Fruit fly (Drosophila melanogaster): ENCODE measurements around the gene CG4829.
A peak's percentile ranks its signal among the peaks of the same experiment; 100 is the strongest.

The CG4829 gene

dm6 chrX:16829439-16830028, 18.0 kb downstream of the CG4829 start (continued):
- no peak for TF ChIP-seq CG4707 (GFP tag; optimal IDR thresholded peaks at IDR 0.05)
- no peak for TF ChIP-seq CG12942 (GFP tag; optimal IDR thresholded peaks at IDR 0.05)
- no peak for TF ChIP-seq CG3726 (GFP tag; IDR thresholded peaks at IDR 0.05)
- TF ChIP-seq trem (tag; optimal IDR thresholded peaks at IDR 0.05): no peak
- peak; percentile 4 for TF ChIP-seq CG7556 (GFP tag; optimal IDR thresholded peaks at IDR 0.05)
- TF ChIP-seq CG18619 (GFP tag; optimal IDR thresholded peaks at IDR 0.05): no peak
- no peak for TF ChIP-seq CG12744 (GFP tag; optimal IDR thresholded peaks at IDR 0.05)
- TF ChIP-seq Hmx (GFP tag; optimal IDR thresholded peaks at IDR 0.05): no peak
- no peak for TF ChIP-seq cas (GFP tag; IDR thresholded peaks at IDR 0.05)
- no peak for TF ChIP-seq Mes4 (GFP tag; optimal IDR thresholded peaks at IDR 0.05)
- TF ChIP-seq tll (GFP tag; optimal IDR thresholded peaks at IDR 0.05): no peak
- TF ChIP-seq CG6813 (GFP tag; optimal IDR thresholded peaks at IDR 0.05): no peak
- TF ChIP-seq B-H1 (GFP tag; IDR thresholded peaks at IDR 0.05): no peak
- no peak for TF ChIP-seq CG14965 (GFP tag; optimal IDR thresholded peaks at IDR 0.05; ENCODE audit: borderline replicate concordance)
- TF ChIP-seq Dref (GFP tag; IDR thresholded peaks at IDR 0.05): no peak
- TF ChIP-seq HmgZ (tag; optimal IDR thresholded peaks at IDR 0.05): no peak
- TF ChIP-seq otp (GFP tag; IDR thresholded peaks at IDR 0.05): no peak
- no peak for TF ChIP-seq E2f1 (GFP tag; IDR thresholded peaks at IDR 0.05)
- no peak for TF ChIP-seq CG10979 (tag; optimal IDR thresholded peaks at IDR 0.05)
- TF ChIP-seq CG8359 (GFP tag; optimal IDR thresholded peaks at IDR 0.05; ENCODE audit: borderline replicate concordance): no peak
- no peak for TF ChIP-seq insv (GFP tag; optimal IDR thresholded peaks at IDR 0.05)
- TF ChIP-seq cato (GFP tag; optimal IDR thresholded peaks at IDR 0.05; ENCODE audit: borderline replicate concordance): no peak
- no peak for TF ChIP-seq CG14050 (GFP tag; IDR thresholded peaks at IDR 0.05)
- TF ChIP-seq Kr (GFP tag; optimal IDR thresholded peaks at IDR 0.05): no peak
- no peak for TF ChIP-seq CG2199 (GFP tag; IDR thresholded peaks at IDR 0.05)
- peak; percentile 18 for TF ChIP-seq CG7839 (tag; optimal IDR thresholded peaks at IDR 0.05)
- TF ChIP-seq gfzf (GFP tag; optimal IDR thresholded peaks at IDR 0.05): no peak
- no peak for TF ChIP-seq tap (tag; optimal IDR thresholded peaks at IDR 0.05)
- no peak for TF ChIP-seq Rx (GFP tag; IDR thresholded peaks at IDR 0.05)
- no peak for TF ChIP-seq pnt (GFP tag; optimal IDR thresholded peaks at IDR 0.05)
- TF ChIP-seq tup (GFP tag; optimal IDR thresholded peaks at IDR 0.05): no peak
- TF ChIP-seq CG2889 (GFP tag; IDR thresholded peaks at IDR 0.05): no peak
- no peak for TF ChIP-seq CG8281 (tag; optimal IDR thresholded peaks at IDR 0.05)
- TF ChIP-seq CG6272 (GFP tag; IDR thresholded peaks at IDR 0.05): no peak
- no peak for TF ChIP-seq zf30C (GFP tag; optimal IDR thresholded peaks at IDR 0.05)
- TF ChIP-seq CG9437 (GFP tag; optimal IDR thresholded peaks at IDR 0.05): no peak
- TF ChIP-seq Dp (GFP tag; optimal IDR thresholded peaks at IDR 0.05): no peak
- TF ChIP-seq Drgx (GFP tag; IDR thresholded peaks at IDR 0.05): peak; percentile 13; the same call in 1 of the 2 replicates
- TF ChIP-seq dmrt99B (tag; optimal IDR thresholded peaks at IDR 0.05): peak; percentile 27
- no peak for TF ChIP-seq CG10209 (GFP tag; optimal IDR thresholded peaks at IDR 0.05)
- no peak for TF ChIP-seq Eip74EF (GFP tag; optimal IDR thresholded peaks at IDR 0.05)
- TF ChIP-seq onecut (GFP tag; IDR thresholded peaks at IDR 0.05): no peak
- TF ChIP-seq CG42726 (GFP tag; IDR thresholded peaks at IDR 0.05; ENCODE audit: partially characterized antibody): no peak
- TF ChIP-seq ac (GFP tag; optimal IDR thresholded peaks at IDR 0.05): no peak
- TF ChIP-seq exex (tag; optimal IDR thresholded peaks at IDR 0.05): no peak
- TF ChIP-seq CG1603 (tag; optimal IDR thresholded peaks at IDR 0.05): no peak
- TF ChIP-seq CG5245 (GFP tag; optimal IDR thresholded peaks at IDR 0.05): no peak
- no peak for TF ChIP-seq ERR (GFP tag; optimal IDR thresholded peaks at IDR 0.05)
- TF ChIP-seq BEAF-32 (GFP tag; optimal IDR thresholded peaks at IDR 0.05): no peak
- no peak for TF ChIP-seq CG12219 (GFP tag; optimal IDR thresholded peaks at IDR 0.05)

Measured in whole organism, embryonic.